Fruit fly (Drosophila melanogaster) whole organism, prepupa: ENCODE results near the gene CG4619.
A peak's percentile ranks its signal among the peaks of the same experiment; 100 is the strongest.

Source experiments
- CG10631 ChIP-seq: fragments of 200-800 bp; sonication (Bioruptor generic); optimal IDR thresholded peaks from 2 replicates; lab custom pipeline; 2016; ENCODE audit warnings: missing biosample characterization, missing genetic modification characterization
- CG10669 ChIP-seq: fragments of 200-800 bp; sonication (Bioruptor generic); optimal IDR thresholded peaks from 3 replicates; lab custom pipeline; 2018; ENCODE audit warnings: missing biosample characterization, mild to moderate bottlenecking, missing genetic modification characterization, moderate library complexity
- CG11294 ChIP-seq: fragments of 200-800 bp; sonication (Bioruptor generic); IDR thresholded peaks from 2 replicates; pipeline ENCODE4 v1.3.6; 2022; ENCODE audit warnings: missing biosample characterization, missing genetic modification characterization
- CG11762 ChIP-seq: fragments of 200-800 bp; sonication (Bioruptor generic); optimal IDR thresholded peaks from 3 replicates; lab custom pipeline; 2016; ENCODE audit warnings: missing biosample characterization, missing genetic modification characterization; ENCODE audit not compliant: insufficient read depth
- CG11902 ChIP-seq: fragments of 200-800 bp; sonication (Bioruptor generic); optimal IDR thresholded peaks from 3 replicates; lab custom pipeline; 2016; ENCODE audit warnings: missing biosample characterization, missing genetic modification characterization
- CG15336 ChIP-seq: fragments of 200-800 bp; sonication (Bioruptor generic); IDR thresholded peaks from 2 replicates; pipeline ENCODE4 v1.3.6; 2022; ENCODE audit warnings: missing biosample characterization, missing genetic modification characterization
- CG32006 ChIP-seq: fragments of 200-800 bp; sonication (Bioruptor generic); optimal IDR thresholded peaks from 3 replicates; lab custom pipeline; 2017; ENCODE audit warnings: missing biosample characterization, mild to moderate bottlenecking, missing genetic modification characterization
- CG34406 ChIP-seq: fragments of 200-800 bp; sonication (Bioruptor generic); optimal IDR thresholded peaks from 3 replicates; lab custom pipeline; 2016; ENCODE audit warnings: missing biosample characterization, missing genetic modification characterization
- CG3919 ChIP-seq: fragments of 200-800 bp; sonication (Bioruptor generic); optimal IDR thresholded peaks from 3 replicates; lab custom pipeline; 2016; ENCODE audit warnings: missing biosample characterization, missing genetic modification characterization
- CG4318 ChIP-seq: fragments of 200-800 bp; sonication (Bioruptor generic); optimal IDR thresholded peaks from 3 replicates; lab custom pipeline; 2017; ENCODE audit warnings: missing biosample characterization, mild to moderate bottlenecking, missing genetic modification characterization
- CG6163 ChIP-seq: fragments of 200-800 bp; sonication (Bioruptor generic); IDR thresholded peaks from 3 replicates; pipeline ENCODE4 v1.3.6; 2022; ENCODE audit warnings: missing biosample characterization, missing genetic modification characterization
- CG6276 ChIP-seq: fragments of 200-800 bp; sonication (Bioruptor generic); optimal IDR thresholded peaks from 2 replicates; lab custom pipeline; 2017; ENCODE audit warnings: missing biosample characterization, mild to moderate bottlenecking, missing genetic modification characterization
- CG7368 ChIP-seq: fragments of 200-800 bp; sonication (Bioruptor generic); optimal IDR thresholded peaks from 3 replicates; lab custom pipeline; 2016; ENCODE audit warnings: missing biosample characterization, missing genetic modification characterization
- CG8632 ChIP-seq: fragments of 200-800 bp; sonication (Bioruptor generic); optimal IDR thresholded peaks from 3 replicates; lab custom pipeline; 2016; ENCODE audit warnings: missing biosample characterization, missing genetic modification characterization
- Eip78C ChIP-seq: fragments of 200-800 bp; sonication (Bioruptor generic); peaks from one replicate; lab custom pipeline; 2016; ENCODE audit warnings: missing biosample characterization, missing genetic modification characterization
- Ets21C ChIP-seq: fragments of 200-800 bp; sonication (Bioruptor generic); optimal IDR thresholded peaks from 3 replicates; lab custom pipeline; 2016; ENCODE audit warnings: missing biosample characterization, missing genetic modification characterization
- Ets96B ChIP-seq: fragments of 200-800 bp; optimal IDR thresholded peaks from 2 replicates; lab custom pipeline; 2019; ENCODE audit warnings: missing biosample characterization, mild to moderate bottlenecking, missing genetic modification characterization, moderate library complexity
- Gug ChIP-seq: fragments of 200-800 bp; sonication (Bioruptor generic); IDR thresholded peaks from 2 replicates; pipeline ENCODE4 v1.3.6; 2022; ENCODE audit warnings: missing biosample characterization, missing genetic modification characterization
- Hr39 ChIP-seq: fragments of 200-800 bp; sonication (Bioruptor generic); optimal IDR thresholded peaks from 2 replicates; lab custom pipeline; 2016; ENCODE audit warnings: missing biosample characterization, missing genetic modification characterization
- Met ChIP-seq: fragments of 200-800 bp; sonication (Bioruptor generic); optimal IDR thresholded peaks from 3 replicates; lab custom pipeline; 2016; ENCODE audit warnings: missing biosample characterization, missing genetic modification characterization
- OdsH ChIP-seq: fragments of 200-800 bp; sonication (Bioruptor generic); optimal IDR thresholded peaks from 3 replicates; lab custom pipeline; 2016; ENCODE audit warnings: missing biosample characterization, missing genetic modification characterization
- Sox102F ChIP-seq: fragments of 200-800 bp; sonication (Bioruptor generic); optimal IDR thresholded peaks from 2 replicates; lab custom pipeline; 2016; ENCODE audit warnings: missing biosample characterization, mild to moderate bottlenecking, missing genetic modification characterization
- Sox14 ChIP-seq: fragments of 200-800 bp; sonication (Bioruptor generic); optimal IDR thresholded peaks from 3 replicates; lab custom pipeline; 2016; ENCODE audit warnings: missing biosample characterization, missing genetic modification characterization
- achi ChIP-seq: fragments of 200-800 bp; sonication (Bioruptor generic); optimal IDR thresholded peaks from 3 replicates; lab custom pipeline; 2016; ENCODE audit warnings: missing biosample characterization, missing genetic modification characterization
- acj6 ChIP-seq: fragments of 200-800 bp; sonication (Bioruptor generic); optimal IDR thresholded peaks from 3 replicates; lab custom pipeline; 2016; ENCODE audit warnings: missing biosample characterization, missing genetic modification characterization
- dac ChIP-seq: fragments of 200-800 bp; sonication (Bioruptor generic); optimal IDR thresholded peaks from 2 replicates; lab custom pipeline; 2017; ENCODE audit warnings: missing biosample characterization, mild to moderate bottlenecking, missing genetic modification characterization
- dsx ChIP-seq: fragments of 200-800 bp; optimal IDR thresholded peaks from 3 replicates; lab custom pipeline; 2019; ENCODE audit warnings: missing biosample characterization, mild to moderate bottlenecking, missing genetic modification characterization, moderate library complexity; ENCODE audit not compliant: poor library complexity, severe bottlenecking
- eg ChIP-seq: fragments of 200-800 bp; sonication (Bioruptor generic); IDR thresholded peaks from 3 replicates; pipeline ENCODE4 v1.3.6; 2022; ENCODE audit warnings: missing biosample characterization, missing genetic modification characterization
- esn ChIP-seq: fragments of 200-800 bp; sonication (Bioruptor generic); optimal IDR thresholded peaks from 2 replicates; lab custom pipeline; 2016; ENCODE audit warnings: missing biosample characterization, mild to moderate bottlenecking, missing genetic modification characterization, moderate library complexity
- fd85E ChIP-seq: fragments of 200-800 bp; sonication (Bioruptor generic); optimal IDR thresholded peaks from 3 replicates; lab custom pipeline; 2016; ENCODE audit warnings: missing biosample characterization, missing genetic modification characterization
- fkh ChIP-seq: fragments of 200-800 bp; sonication (Bioruptor generic); optimal IDR thresholded peaks from 3 replicates; lab custom pipeline; 2017; ENCODE audit warnings: missing biosample characterization, mild to moderate bottlenecking, missing genetic modification characterization, moderate library complexity
- pdm3 ChIP-seq: fragments of 200-800 bp; sonication (Bioruptor generic); optimal IDR thresholded peaks from 3 replicates; lab custom pipeline; 2016; ENCODE audit warnings: missing biosample characterization, missing genetic modification characterization
- spab ChIP-seq: fragments of 200-800 bp; sonication (Bioruptor generic); optimal IDR thresholded peaks from 2 replicates; lab custom pipeline; 2017; ENCODE audit warnings: missing biosample characterization, mild to moderate bottlenecking, missing genetic modification characterization, missing genetic modification reagents

The CG4619 gene

DNA sequence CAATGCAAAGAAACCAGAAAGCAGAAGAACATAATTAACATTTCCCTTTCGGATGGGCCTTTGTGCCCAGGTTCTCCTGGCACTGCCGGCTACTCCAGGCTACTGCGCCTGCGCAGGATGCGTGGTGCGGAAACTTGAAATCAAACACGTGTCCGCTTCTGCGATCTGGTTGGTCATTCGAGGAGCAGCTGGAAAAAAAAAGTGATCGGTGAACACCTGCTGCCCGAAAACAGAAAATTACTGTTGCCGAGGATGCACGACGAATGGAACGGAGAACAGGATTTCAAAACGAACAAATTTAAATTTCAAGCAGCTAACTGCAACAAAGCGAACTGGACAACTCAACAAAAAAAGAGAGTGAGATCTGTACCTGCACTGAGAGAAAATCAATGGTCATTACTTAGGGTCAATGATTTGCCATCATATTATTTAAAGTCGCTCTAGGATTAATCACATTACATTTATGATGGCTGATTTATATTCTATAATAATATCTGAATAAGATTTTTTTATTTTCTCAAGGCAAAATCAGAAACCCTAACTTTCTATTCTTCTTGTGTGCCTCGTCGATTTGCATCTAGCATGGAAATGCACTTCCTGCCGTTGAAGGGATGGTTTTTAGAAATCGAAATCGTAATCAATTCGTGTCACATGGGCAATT, 51.3 kb downstream of the CG4619 start (continued):
- TF ChIP-seq dsx (peak; percentile 11), Eip78C (GFP tag; lab: Kevin White, UChicago) (peak; percentile 88), CG15336 (GFP tag; lab: Robert Waterston, UW) (no peak), acj6 (GFP tag; lab: Kevin White, UChicago) (peak; percentile 62), CG11294 (GFP tag; lab: Robert Waterston, UW) (no peak), fd85E (GFP tag; lab: Kevin White, UChicago) (no peak), Ets96B (tag; lab: Kevin White, UChicago) (peak; percentile 51), Gug (GFP tag; lab: Robert Waterston, UW) (no peak), eg (GFP tag; lab: Robert Waterston, UW) (no peak), CG34406 (peak; percentile 18), CG11762 (GFP tag; lab: Kevin White, UChicago) (no peak), Met (GFP tag; lab: Kevin White, UChicago) (peak; percentile 55), CG6276 (no peak), CG4318 (no peak), Sox14 (GFP tag; lab: Kevin White, UChicago) (peak; percentile 5), spab (peak; percentile 40), CG3919 (GFP tag; lab: Kevin White, UChicago) (peak; percentile 55), fkh (GFP tag; lab: Kevin White, UChicago) (no peak), CG6163 (GFP tag; lab: Robert Waterston, UW) (no peak), CG11902 (peak; percentile 3), Sox102F (GFP tag; lab: Kevin White, UChicago) (peak; percentile 54), esn (peak; percentile 71), OdsH (GFP tag; lab: Kevin White, UChicago) (peak; percentile 38), Hr39 (peak; percentile 30), pdm3 (GFP tag; lab: Kevin White, UChicago) (peak; percentile 9), dac (GFP tag; lab: Kevin White, UChicago) (no peak), CG32006 (GFP tag; lab: Kevin White, UChicago) (no peak), CG7368 (peak; percentile 7), CG8632 (GFP tag; lab: Kevin White, UChicago) (no peak), achi (GFP tag; lab: Kevin White, UChicago) (peak; percentile 23), CG10631 (GFP tag; lab: Kevin White, UChicago) (peak; percentile 2), CG10669 (GFP tag; lab: Kevin White, UChicago) (peak; percentile 32), Ets21C (GFP tag; lab: Kevin White, UChicago) (no peak)
- TF ChIP-seq, all 60 proteins: peak for 31
